Worm (Caenorhabditis elegans): Measurements from ENCODE around the gene F18H3.4.

The F18H3.4 gene

ce11 chrX:13502282-13502681, 26.6 kb upstream of the F18H3.4 start (continued):
- TF ChIP-seq fos-1 (tag; optimal IDR thresholded peaks at IDR 0.05): no peak
- no peak for TF ChIP-seq efl-1 (optimal IDR thresholded peaks at IDR 0.05)
- TF ChIP-seq efl-1 (GFP tag; optimal IDR thresholded peaks at IDR 0.05 in 1 of 2): no peak
- TF ChIP-seq xbp-1 (tag; optimal IDR thresholded peaks at IDR 0.05): peak; percentile 33
- no peak for TF ChIP-seq hlh-17 (GFP tag; optimal IDR thresholded peaks at IDR 0.05; ENCODE audit: borderline replicate concordance)
- TF ChIP-seq mab-9 (GFP tag; IDR thresholded peaks at IDR 0.05): no peak
- TF ChIP-seq nhr-237 (tag; optimal IDR thresholded peaks at IDR 0.05): no peak
- no peak for TF ChIP-seq tlp-1 (tag; optimal IDR thresholded peaks at IDR 0.05)
- no peak for TF ChIP-seq Y116A8C.19 (tag; optimal IDR thresholded peaks at IDR 0.05; ENCODE audit: borderline replicate concordance)
- no peak for TF ChIP-seq nhr-20 (tag; optimal IDR thresholded peaks at IDR 0.05)
- no peak for TF ChIP-seq nhr-19 (GFP tag; conservative IDR thresholded peaks at IDR 0.05)
- no peak for TF ChIP-seq aly-2 (tag; optimal IDR thresholded peaks at IDR 0.05)
- TF ChIP-seq nhr-84 (tag; optimal IDR thresholded peaks at IDR 0.05): no peak
- no peak for TF ChIP-seq rnt-1 (tag; optimal IDR thresholded peaks at IDR 0.05)
- no peak for TF ChIP-seq ces-1 (GFP tag; optimal IDR thresholded peaks at IDR 0.05)
- TF ChIP-seq skn-1 (tag; optimal IDR thresholded peaks at IDR 0.05): no peak
- TF ChIP-seq ztf-4 (tag; optimal IDR thresholded peaks at IDR 0.05): no peak
- no peak for TF ChIP-seq blmp-1 (tag; optimal IDR thresholded peaks at IDR 0.05)
- no peak for TF ChIP-seq mdl-1 (tag; optimal IDR thresholded peaks at IDR 0.05)
- TF ChIP-seq egl-13 (tag; optimal IDR thresholded peaks at IDR 0.05): peak; percentile 22
- no peak for TF ChIP-seq C34B4.2 (tag; optimal IDR thresholded peaks at IDR 0.05)
- TF ChIP-seq vab-15 (tag; optimal IDR thresholded peaks at IDR 0.05): no peak
- peak; percentile 51 for TF ChIP-seq nhr-47 (tag; optimal IDR thresholded peaks at IDR 0.05)
- TF ChIP-seq fkh-4 (tag; optimal IDR thresholded peaks at IDR 0.05; ENCODE audit: borderline replicate concordance): no peak
- TF ChIP-seq lin-14 (GFP tag; optimal IDR thresholded peaks at IDR 0.05): peak; percentile 86
- peak; percentile 23 for TF ChIP-seq mep-1 (tag; optimal IDR thresholded peaks at IDR 0.05)
- no peak for TF ChIP-seq pax-3 (tag; optimal IDR thresholded peaks at IDR 0.05)
- TF ChIP-seq nhr-12 (tag; optimal IDR thresholded peaks at IDR 0.05): no peak
- no peak for TF ChIP-seq ceh-63 (GFP tag; optimal IDR thresholded peaks at IDR 0.05)
- TF ChIP-seq nhr-11 (tag; optimal IDR thresholded peaks at IDR 0.05): no peak
- TF ChIP-seq unc-30 (tag; optimal IDR thresholded peaks at IDR 0.05): no peak
- TF ChIP-seq zag-1 (tag; optimal IDR thresholded peaks at IDR 0.05): no peak
- no peak for TF ChIP-seq elt-2 (tag; optimal IDR thresholded peaks at IDR 0.05)
- TF ChIP-seq unc-98 (GFP tag; IDR thresholded peaks at IDR 0.05): no peak
- peak; percentile 52 for TF ChIP-seq swsn-7 (tag; optimal IDR thresholded peaks at IDR 0.05)
- no peak for TF ChIP-seq F16B12.6 (tag; optimal IDR thresholded peaks at IDR 0.05)
- TF ChIP-seq nhr-85 (tag): no peak
- peak; percentile 30 for TF ChIP-seq isw-1 (GFP tag; IDR thresholded peaks at IDR 0.05)
- no peak for TF ChIP-seq C16A3.4 (tag; optimal IDR thresholded peaks at IDR 0.05)
- TF ChIP-seq nhr-76 (tag; optimal IDR thresholded peaks at IDR 0.05): no peak
- TF ChIP-seq ceh-90 (tag; optimal IDR thresholded peaks at IDR 0.05): no peak
- peak; percentile 44 for TF ChIP-seq fkh-10 (GFP tag; optimal IDR thresholded peaks at IDR 0.05)
- TF ChIP-seq aha-1 (tag; optimal IDR thresholded peaks at IDR 0.05): no peak
- no peak for TF ChIP-seq egl-27 (tag; optimal IDR thresholded peaks at IDR 0.05)
- TF ChIP-seq nhr-71 (tag; optimal IDR thresholded peaks at IDR 0.05): peak; percentile 46
- peak; percentile 66 for TF ChIP-seq fkh-8 (tag; optimal IDR thresholded peaks at IDR 0.05)
- no peak for TF ChIP-seq hpl-2 (GFP tag; optimal IDR thresholded peaks at IDR 0.05)
- no peak for TF ChIP-seq sox-4 (tag; optimal IDR thresholded peaks at IDR 0.05)
- TF ChIP-seq lin-35 (GFP tag; optimal IDR thresholded peaks at IDR 0.05): peak in 1 of 2 experiments; percentile 5
- TF ChIP-seq lin-13 (GFP tag; optimal IDR thresholded peaks at IDR 0.05): no peak
- TF ChIP-seq sptf-1 (tag; optimal IDR thresholded peaks at IDR 0.05): no peak
- no peak for TF ChIP-seq ceh-88 (GFP tag; IDR thresholded peaks at IDR 0.05)
- TF ChIP-seq dpl-1 (GFP tag; optimal IDR thresholded peaks at IDR 0.05): no peak

Data from whole organism, L1 larva.